Worm (Caenorhabditis elegans) whole organism, L3 larva: Measurements from ENCODE around the gene ins-39.

ENCODE experiments used
- R02D3.7 ChIP-seq: fragments of 150-350 bp; optimal IDR thresholded peaks from 2 replicates; lab custom pipeline; 2014; ENCODE audit warnings: missing biosample characterization, missing genetic modification characterization
- ZK546.5 ChIP-seq: sonication (generic microtip); optimal IDR thresholded peaks from 2 replicates; lab custom pipeline; 2017; ENCODE audit warnings: missing biosample characterization, missing genetic modification characterization
- aly-2 ChIP-seq: fragments of 150-350 bp; optimal IDR thresholded peaks from 2 replicates; lab custom pipeline; 2014; ENCODE audit warnings: missing biosample characterization, missing genetic modification characterization
- ama-1 ChIP-seq: fragments of 150-350 bp; optimal IDR thresholded peaks from 2 replicates; lab custom pipeline; 2018
- ceh-16 ChIP-seq: sonication (generic microtip); optimal IDR thresholded peaks from 2 replicates; lab custom pipeline; 2017; ENCODE audit warnings: missing biosample characterization, missing genetic modification characterization
- ceh-28 ChIP-seq: fragments of 150-350 bp; optimal IDR thresholded peaks from 2 replicates; lab custom pipeline; 2014; ENCODE audit warnings: missing biosample characterization, missing genetic modification reagents, missing genetic modification characterization
- ceh-82 ChIP-seq: fragments of 150-350 bp; optimal IDR thresholded peaks from 2 replicates; lab custom pipeline; 2014; ENCODE audit warnings: missing biosample characterization, missing genetic modification characterization
- ceh-9 ChIP-seq: sonication (generic microtip); optimal IDR thresholded peaks from 2 replicates; lab custom pipeline; 2018; ENCODE audit warnings: missing biosample characterization, missing genetic modification characterization
- daf-12 ChIP-seq: fragments of 150-350 bp; optimal IDR thresholded peaks from 2 replicates; lab custom pipeline; 2014; ENCODE audit warnings: missing biosample characterization, missing genetic modification reagents, missing genetic modification characterization
- egl-27 ChIP-seq: sonication (generic microtip); optimal IDR thresholded peaks from 4 replicates; lab custom pipeline; 2017; ENCODE audit warnings: missing biosample characterization, missing genetic modification reagents, missing genetic modification characterization
- egl-5 ChIP-seq: fragments of 150-350 bp; optimal IDR thresholded peaks from 2 replicates; lab custom pipeline; 2017; ENCODE audit warnings: missing biosample characterization, missing genetic modification reagents, missing genetic modification characterization, inconsistent platforms
- elt-1 ChIP-seq: fragments of 150-350 bp; optimal IDR thresholded peaks from 2 replicates; lab custom pipeline; 2014; ENCODE audit warnings: missing biosample characterization, missing genetic modification characterization
- elt-2 ChIP-seq: sonication (generic microtip); optimal IDR thresholded peaks from 2 replicates; lab custom pipeline; 2016; ENCODE audit warnings: missing genetic modification reagents, mild to moderate bottlenecking, missing genetic modification characterization, missing compliant biosample characterization
- elt-3 ChIP-seq, 3 experiments: fragments of 150-350 bp in 1 of 3; sonication (generic microtip) in 2 of 3; optimal IDR thresholded peaks; 2 replicates in 2 of 3; 4 replicates in 1 of 3; lab custom pipeline; 2014 to 2017; ENCODE audit warnings: missing biosample characterization in 3 of 3, missing genetic modification characterization in 3 of 3
- eor-1 ChIP-seq, 2 experiments: fragments of 150-350 bp; optimal IDR thresholded peaks; 2 replicates each; lab custom pipeline; 2014 to 2018; ENCODE audit warnings: missing biosample characterization in 2 of 2, missing genetic modification characterization in 2 of 2
- fkh-10 ChIP-seq: sonication (generic microtip); optimal IDR thresholded peaks from 2 replicates; lab custom pipeline; 2017; ENCODE audit warnings: missing biosample characterization, missing genetic modification reagents, missing genetic modification characterization
- fkh-2 ChIP-seq: fragments of 150-350 bp; optimal IDR thresholded peaks from 2 replicates; lab custom pipeline; 2014; ENCODE audit warnings: missing biosample characterization, missing genetic modification reagents, missing genetic modification characterization
- fos-1 ChIP-seq: fragments of 150-350 bp; optimal IDR thresholded peaks from 2 replicates; lab custom pipeline; 2014; ENCODE audit warnings: missing biosample characterization, missing genetic modification characterization
- hmg-11 ChIP-seq: sonication (generic microtip); optimal IDR thresholded peaks from 2 replicates; lab custom pipeline; 2016; ENCODE audit warnings: missing genetic modification characterization, missing compliant biosample characterization
- jun-1 ChIP-seq: fragments of 150-350 bp; optimal IDR thresholded peaks from 2 replicates; lab custom pipeline; 2014; ENCODE audit warnings: missing biosample characterization, missing genetic modification reagents, missing genetic modification characterization
- lin-15B ChIP-seq: fragments of 150-350 bp; optimal IDR thresholded peaks from 2 replicates; lab custom pipeline; 2014; ENCODE audit warnings: missing biosample characterization, missing genetic modification characterization
- lin-39 ChIP-seq: fragments of 150-350 bp; optimal IDR thresholded peaks from 2 replicates; lab custom pipeline; 2018; ENCODE audit warnings: missing biosample characterization, missing genetic modification reagents, missing genetic modification characterization
- lsy-12 ChIP-seq: sonication (generic microtip); optimal IDR thresholded peaks from 2 replicates; lab custom pipeline; 2016; ENCODE audit warnings: mild to moderate bottlenecking, missing genetic modification characterization, missing compliant biosample characterization
- mdl-1 ChIP-seq: fragments of 150-350 bp; optimal IDR thresholded peaks from 2 replicates; lab custom pipeline; 2014; ENCODE audit warnings: missing biosample characterization, missing genetic modification characterization
- mml-1 ChIP-seq: fragments of 150-350 bp; sonication (generic microtip); optimal IDR thresholded peaks from 3 replicates; lab custom pipeline; 2014; ENCODE audit warnings: missing biosample characterization, missing genetic modification characterization
- nfya-1 ChIP-seq: sonication (generic microtip); optimal IDR thresholded peaks from 2 replicates; lab custom pipeline; 2017; ENCODE audit warnings: missing genetic modification characterization, mild to moderate bottlenecking, missing compliant biosample characterization, antibody characterized with exemption, moderate library complexity; ENCODE audit not compliant: insufficient read depth
- nhr-11 ChIP-seq: fragments of 150-350 bp; optimal IDR thresholded peaks from 2 replicates; lab custom pipeline; 2014; ENCODE audit warnings: missing biosample characterization, missing genetic modification characterization
- nhr-12 ChIP-seq: fragments of 150-350 bp; optimal IDR thresholded peaks from 2 replicates; lab custom pipeline; 2014; ENCODE audit warnings: missing biosample characterization, missing genetic modification characterization
- nhr-23 ChIP-seq: fragments of 150-350 bp; optimal IDR thresholded peaks from 2 replicates; lab custom pipeline; 2014; ENCODE audit warnings: missing biosample characterization, missing genetic modification reagents, missing genetic modification characterization
- nhr-237 ChIP-seq: fragments of 150-350 bp; optimal IDR thresholded peaks from 2 replicates; lab custom pipeline; 2014; ENCODE audit warnings: missing biosample characterization, missing genetic modification characterization
- nhr-25 ChIP-seq: sonication (generic microtip); optimal IDR thresholded peaks from 2 replicates; lab custom pipeline; 2017; ENCODE audit warnings: missing biosample characterization, missing genetic modification characterization
- nhr-28 ChIP-seq: fragments of 150-350 bp; optimal IDR thresholded peaks from 2 replicates; lab custom pipeline; 2014; ENCODE audit warnings: missing biosample characterization, missing genetic modification characterization
- nhr-43 ChIP-seq: sonication (generic microtip); optimal IDR thresholded peaks from 2 replicates; lab custom pipeline; 2016; ENCODE audit warnings: mild to moderate bottlenecking, missing genetic modification characterization, missing compliant biosample characterization; ENCODE audit not compliant: poor library complexity, severe bottlenecking
- nhr-67 ChIP-seq: fragments of 150-350 bp; optimal IDR thresholded peaks from 2 replicates; lab custom pipeline; 2014; ENCODE audit warnings: missing biosample characterization, missing genetic modification characterization
- nhr-76 ChIP-seq: fragments of 150-350 bp; sonication (generic microtip); optimal IDR thresholded peaks from 5 replicates; lab custom pipeline; 2014; ENCODE audit warnings: missing biosample characterization, missing genetic modification characterization
- nhr-77 ChIP-seq: fragments of 150-350 bp; optimal IDR thresholded peaks from 2 replicates; lab custom pipeline; 2014; ENCODE audit warnings: missing biosample characterization, missing genetic modification characterization
- pha-4 ChIP-seq: fragments of 150-350 bp; optimal IDR thresholded peaks from 2 replicates; lab custom pipeline; 2014; ENCODE audit warnings: missing biosample characterization, missing genetic modification reagents, missing genetic modification characterization
- pqm-1 ChIP-seq: fragments of 150-350 bp; optimal IDR thresholded peaks from 2 replicates; lab custom pipeline; 2017; ENCODE audit warnings: missing biosample characterization, missing genetic modification characterization, inconsistent platforms
- sea-2 ChIP-seq: fragments of 150-350 bp; sonication (generic microtip); optimal IDR thresholded peaks from 4 replicates; lab custom pipeline; 2014; ENCODE audit warnings: missing biosample characterization, missing genetic modification reagents, missing genetic modification characterization
- skn-1 ChIP-seq: fragments of 150-350 bp; optimal IDR thresholded peaks from 2 replicates; lab custom pipeline; 2014; ENCODE audit warnings: missing biosample characterization, missing genetic modification characterization
- snpc-4 ChIP-seq: fragments of 150-350 bp; optimal IDR thresholded peaks from 2 replicates; lab custom pipeline; 2014; ENCODE audit warnings: missing biosample characterization, missing genetic modification characterization
- tbx-2 ChIP-seq: sonication (generic microtip); optimal IDR thresholded peaks from 2 replicates; lab custom pipeline; 2016; ENCODE audit warnings: mild to moderate bottlenecking, missing genetic modification characterization, missing compliant biosample characterization
- unc-39 ChIP-seq: sonication (generic microtip); optimal IDR thresholded peaks from 4 replicates; lab custom pipeline; 2017; ENCODE audit warnings: missing biosample characterization, missing genetic modification characterization
- unc-62 ChIP-seq: fragments of 150-350 bp; sonication (generic microtip); optimal IDR thresholded peaks from 4 replicates; lab custom pipeline; 2014; ENCODE audit warnings: missing biosample characterization, missing genetic modification reagents, missing genetic modification characterization
- zag-1 ChIP-seq: fragments of 150-350 bp; optimal IDR thresholded peaks from 2 replicates; lab custom pipeline; 2014; ENCODE audit warnings: missing biosample characterization, missing genetic modification characterization
- ztf-11 ChIP-seq: fragments of 150-350 bp; optimal IDR thresholded peaks from 2 replicates; lab custom pipeline; 2014; ENCODE audit warnings: missing biosample characterization, missing genetic modification characterization
- ztf-4 ChIP-seq: fragments of 150-350 bp; optimal IDR thresholded peaks from 2 replicates; lab custom pipeline; 2014; ENCODE audit warnings: missing biosample characterization, missing genetic modification characterization

ins-39 gene

DNA sequence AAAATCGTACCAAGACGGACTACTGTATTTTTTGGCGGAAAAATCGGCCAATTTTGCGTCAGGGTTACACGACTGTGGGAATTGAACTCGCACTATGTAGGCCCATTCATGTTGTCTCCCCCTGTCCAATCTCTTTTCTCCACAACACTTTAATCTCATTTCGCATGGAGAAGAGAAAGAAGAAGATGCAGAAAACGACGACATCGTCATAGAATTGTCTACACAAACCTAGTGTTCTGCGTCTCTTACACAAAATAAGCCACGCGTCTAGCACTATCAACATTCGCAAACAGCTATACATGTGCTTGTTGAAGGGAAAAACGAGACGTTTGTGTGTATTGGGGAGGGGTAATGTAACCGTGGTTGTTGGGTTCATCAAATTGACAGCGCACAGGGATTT, 21.2 kb downstream of the ins-39 start (continued):
- TF ChIP-seq nhr-25 (tag; lab: Kevin White, UChicago) = peak; percentile 93
- TF ChIP-seq lsy-12 (tag; lab: Kevin White, UChicago) = peak; percentile 56
- no peak for TF ChIP-seq nhr-28 (tag; lab: Kevin White, UChicago)
- TF ChIP-seq ceh-9 (tag; lab: Kevin White, UChicago) = peak; percentile 47
- TF ChIP-seq, all 47 proteins: peak for 28

DNA sequence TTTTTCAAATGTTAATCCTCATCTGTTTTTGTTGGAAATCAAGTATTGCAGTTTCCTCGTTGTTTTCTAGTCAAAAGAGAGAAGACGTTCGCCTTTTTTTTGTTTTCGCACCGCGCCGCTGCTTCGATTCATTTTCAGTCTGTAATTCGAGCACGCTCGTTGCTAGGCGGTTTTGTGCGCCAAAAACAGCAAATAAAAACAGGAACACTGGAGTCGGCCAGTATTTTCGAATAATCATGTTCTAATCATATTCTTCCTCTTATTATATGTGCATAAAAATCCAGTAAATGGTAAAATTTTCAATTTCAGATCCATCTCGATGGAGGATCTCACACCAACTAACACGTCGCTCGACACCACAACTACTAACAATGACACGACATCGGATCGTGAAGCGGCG, 23.2 kb downstream of the ins-39 start, which contains the start of gene pdk-1:
pdk-1 (plus strand) TSS at position 301 of the 400 bp plus-strand sequence.
- no peak for TF ChIP-seq nhr-237 (tag; lab: Kevin White, UChicago)
- TF ChIP-seq nhr-11 (tag; lab: Kevin White, UChicago) = no peak
- no peak for TF ChIP-seq sea-2 (GFP tag; lab: Kevin White, UChicago)
- no peak for TF ChIP-seq elt-1 (tag; lab: Kevin White, UChicago)
- no peak for TF ChIP-seq nhr-12
- no peak for TF ChIP-seq nhr-67 (tag; lab: Kevin White, UChicago)

DNA sequence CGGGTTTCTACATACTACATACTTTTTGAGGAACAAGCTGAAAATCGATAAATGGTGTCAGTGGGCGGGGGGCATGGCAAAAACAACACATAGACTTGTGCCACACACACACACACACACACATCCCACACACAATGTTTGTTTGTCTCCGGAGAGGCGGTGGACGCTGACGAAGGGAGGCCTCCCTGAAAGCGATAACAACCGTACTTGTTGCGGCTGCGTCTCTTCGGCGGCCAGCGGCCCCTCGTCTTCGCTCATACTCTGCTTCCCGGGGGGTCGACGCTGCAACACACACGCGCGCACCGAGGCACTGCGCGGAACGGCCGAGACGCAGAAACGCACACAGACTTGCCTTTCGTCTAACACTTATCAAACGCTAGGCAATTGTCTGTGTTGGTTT, 24.5 kb downstream of the ins-39 start:
- TF ChIP-seq nhr-23 (tag; lab: Kevin White, UChicago) (peak; percentile 38), snpc-4 (tag; lab: Kevin White, UChicago) (peak; percentile 27), nhr-11 (tag; lab: Kevin White, UChicago) (no peak), elt-1 (tag; lab: Kevin White, UChicago) (no peak), ztf-11 (tag; lab: Kevin White, UChicago) (no peak), nhr-43 (tag; lab: Kevin White, UChicago) (no peak), pqm-1 (peak; percentile 30), egl-5 (peak; percentile 76), ZK546.5 (tag; lab: Kevin White, UChicago) (no peak), skn-1 (tag; lab: Kevin White, UChicago) (no peak), nhr-28 (tag; lab: Kevin White, UChicago) (no peak), pha-4 (tag; lab: Kevin White, UChicago) (peak; percentile 70), fkh-10 (GFP tag; lab: Kevin White, UChicago) (no peak), ceh-16 (tag; lab: Kevin White, UChicago) (no peak), unc-62 (GFP tag; lab: Kevin White, UChicago) (no peak), eor-1 (tag; optimal IDR thresholded peaks at IDR 0.05; lab: Kevin White, UChicago) (no peak), elt-3 (tag; optimal IDR thresholded peaks at IDR 0.05; lab: Kevin White, UChicago) (no peak), nfya-1 (peak; percentile 59), fos-1 (tag; lab: Kevin White, UChicago) (no peak), hmg-11 (peak; percentile 78), mdl-1 (peak; percentile 58), R02D3.7 (tag; lab: Kevin White, UChicago) (no peak), ceh-28 (peak; percentile 66), mml-1 (tag; lab: Kevin White, UChicago) (no peak), fkh-2 (tag; lab: Kevin White, UChicago) (no peak), ztf-4 (no peak), nhr-12 (no peak), lin-39 (tag; lab: Kevin White, UChicago) (peak; percentile 73), ceh-82 (peak; percentile 1), nhr-237 (tag; lab: Kevin White, UChicago) (no peak), daf-12 (tag; lab: Kevin White, UChicago) (no peak), nhr-77 (no peak), elt-2 (peak; percentile 83), ama-1 (lab: Kevin White, UChicago) (no peak), lin-15B (tag; lab: Kevin White, UChicago) (no peak), jun-1 (tag; lab: Kevin White, UChicago) (no peak), ceh-9 (tag; lab: Kevin White, UChicago) (no peak), aly-2 (tag; lab: Kevin White, UChicago) (no peak), zag-1 (no peak), nhr-76 (tag; lab: Kevin White, UChicago) (no peak), egl-27 (no peak), nhr-25 (tag; lab: Kevin White, UChicago) (no peak), unc-39 (tag; lab: Kevin White, UChicago) (no peak), nhr-67 (tag; lab: Kevin White, UChicago) (no peak), tbx-2 (tag; lab: Kevin White, UChicago) (peak; percentile 16), sea-2 (GFP tag; lab: Kevin White, UChicago) (no peak), lsy-12 (tag; lab: Kevin White, UChicago) (peak; percentile 19)
- TF ChIP-seq, all 47 proteins: peak for 14
